Worm (Caenorhabditis elegans) whole organism, young adult: ENCODE data around the gene K11E4.6.

Experiments
- B0035.1 ChIP-seq: sonication (generic microtip); optimal IDR thresholded peaks from 2 replicates; lab custom pipeline; 2016; ENCODE audit warnings: missing genetic modification characterization, mild to moderate bottlenecking, missing compliant biosample characterization, missing genotype, missing genetic modification reagents
- F49E8.2 ChIP-seq: sonication (generic microtip); optimal IDR thresholded peaks from 3 replicates; lab custom pipeline; 2017; ENCODE audit warnings: missing genetic modification characterization, mild to moderate bottlenecking, missing compliant biosample characterization, antibody characterized with exemption, moderate library complexity; ENCODE audit not compliant: insufficient read depth
- F57C9.4 ChIP-seq: sonication (generic microtip); optimal IDR thresholded peaks from 2 replicates; lab custom pipeline; 2017; ENCODE audit warnings: mild to moderate bottlenecking, missing genetic modification characterization, missing compliant biosample characterization
- ccch-3 ChIP-seq: fragments of 200-800 bp; sonication (Bioruptor generic); optimal IDR thresholded peaks from 2 replicates; lab custom pipeline; 2018; ENCODE audit warnings: mild to moderate bottlenecking, missing genetic modification characterization, missing compliant biosample characterization
- ceh-27 ChIP-seq: fragments of 200-800 bp; sonication (Bioruptor generic); optimal IDR thresholded peaks from 2 replicates; lab custom pipeline; 2018; ENCODE audit warnings: mild to moderate bottlenecking, missing genetic modification characterization, moderate library complexity, missing compliant biosample characterization
- egrh-3 ChIP-seq: fragments of 200-800 bp; sonication (Bioruptor generic); IDR thresholded peaks from 2 replicates; pipeline ENCODE4 v1.3.6; 2022; ENCODE audit warnings: missing genetic modification reagents, missing genetic modification characterization, missing compliant biosample characterization
- lag-1 ChIP-seq: fragments of 200-800 bp; sonication (Bioruptor generic); IDR thresholded peaks from 2 replicates; pipeline ENCODE4 v1.3.6; 2022; ENCODE audit warnings: missing genetic modification reagents, missing genetic modification characterization, missing compliant biosample characterization
- mxl-1 ChIP-seq: sonication (generic microtip); optimal IDR thresholded peaks from 2 replicates; lab custom pipeline; 2016; ENCODE audit warnings: missing genetic modification characterization, missing compliant biosample characterization
- nfya-1 ChIP-seq: sonication (generic microtip); optimal IDR thresholded peaks from 2 replicates; lab custom pipeline; 2017; ENCODE audit warnings: antibody characterized with exemption, missing compliant biosample characterization, missing genetic modification characterization, borderline replicate concordance; ENCODE audit not compliant: insufficient read depth
- sea-2 ChIP-seq: fragments of 200-800 bp; sonication (Bioruptor generic); IDR thresholded peaks from 2 replicates; pipeline ENCODE4 v1.3.6; 2022; ENCODE audit warnings: missing genetic modification characterization, missing compliant biosample characterization
- xnd-1 ChIP-seq: sonication (generic microtip); optimal IDR thresholded peaks from 2 replicates; lab custom pipeline; 2016; ENCODE audit warnings: missing genotype, missing genetic modification reagents, missing genetic modification characterization, missing compliant biosample characterization

ce11 chrX:13747997-13748396, 23.5 kb downstream of the K11E4.6 start:
- TF ChIP-seq ceh-27 (GFP tag; lab: Kevin White, UChicago) = no peak
- TF ChIP-seq F49E8.2 (tag; lab: Kevin White, UChicago) = no peak
- TF ChIP-seq sea-2 = no peak
- no peak for TF ChIP-seq lag-1 (GFP tag; lab: Robert Waterston, UW)
- no peak for TF ChIP-seq ccch-3 (GFP tag; lab: Kevin White, UChicago)
- no peak for TF ChIP-seq B0035.1 (tag; lab: Kevin White, UChicago)
- no peak for TF ChIP-seq F57C9.4 (tag; lab: Kevin White, UChicago)
- no peak for TF ChIP-seq nfya-1
- no peak for TF ChIP-seq mxl-1
- TF ChIP-seq xnd-1 (tag; lab: Kevin White, UChicago) = no peak
- no peak for TF ChIP-seq egrh-3 (GFP tag; lab: Robert Waterston, UW)
